Worm (Caenorhabditis elegans): Measurements from ENCODE around the gene acr-23.

acr-23 gene

DNA sequence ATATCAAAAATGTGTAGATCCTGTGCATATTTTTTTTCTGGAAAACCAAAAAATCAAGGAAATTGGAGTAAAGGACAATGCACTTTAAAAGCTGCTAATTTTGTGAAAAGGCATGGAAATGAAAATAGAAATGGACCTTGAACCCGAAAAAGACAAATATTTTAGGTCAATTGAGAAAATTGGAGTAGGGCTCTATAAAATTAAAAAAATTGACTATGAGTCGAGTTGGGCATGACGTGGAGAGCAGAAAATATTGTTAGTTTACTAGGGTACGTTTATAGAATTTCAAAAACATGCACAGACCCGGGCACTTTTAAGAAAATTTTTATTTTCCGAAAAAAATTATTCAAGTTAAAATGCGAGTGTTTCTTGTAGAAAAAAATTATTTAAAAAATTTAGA, at the start of gene acr-23:
Gene acr-23 (minus strand): TSS at position 101 of the 400 bp plus-strand sequence.
- TF ChIP-seq aha-1 (tag) (no peak), nhr-111 (GFP tag; optimal IDR thresholded peaks at IDR 0.05) (no peak), unc-62 (GFP tag; optimal IDR thresholded peaks at IDR 0.05 in 1 of 2) (peak in 1 of 2 experiments; percentile 72), unc-62 (tag; optimal IDR thresholded peaks at IDR 0.05) (no peak)

DNA sequence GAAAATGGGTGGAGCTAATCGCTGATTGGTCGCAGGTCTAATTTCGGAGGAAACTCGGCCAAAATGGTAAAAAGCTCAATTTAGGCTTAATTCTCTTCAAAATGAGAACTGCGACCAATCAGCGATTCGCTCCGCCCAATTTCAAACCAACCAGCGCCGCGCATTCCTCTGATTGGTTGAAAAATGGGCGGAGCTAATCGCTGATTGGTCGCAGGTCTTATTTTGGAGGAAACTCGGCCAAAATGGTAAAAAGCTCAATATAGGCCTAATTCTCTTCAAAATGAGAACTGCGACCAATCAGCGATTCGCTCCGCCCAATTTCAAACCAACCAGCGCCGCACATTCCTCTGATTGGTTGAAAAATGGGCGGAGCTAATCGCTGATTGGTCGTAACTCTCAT, 48.2 kb upstream of the acr-23 start:
- 0 out of 2 replicates have a peak, but pooled peaks have one; percentile 23 for TF ChIP-seq D1046.2 (GFP tag; IDR thresholded peaks at IDR 0.05)

DNA sequence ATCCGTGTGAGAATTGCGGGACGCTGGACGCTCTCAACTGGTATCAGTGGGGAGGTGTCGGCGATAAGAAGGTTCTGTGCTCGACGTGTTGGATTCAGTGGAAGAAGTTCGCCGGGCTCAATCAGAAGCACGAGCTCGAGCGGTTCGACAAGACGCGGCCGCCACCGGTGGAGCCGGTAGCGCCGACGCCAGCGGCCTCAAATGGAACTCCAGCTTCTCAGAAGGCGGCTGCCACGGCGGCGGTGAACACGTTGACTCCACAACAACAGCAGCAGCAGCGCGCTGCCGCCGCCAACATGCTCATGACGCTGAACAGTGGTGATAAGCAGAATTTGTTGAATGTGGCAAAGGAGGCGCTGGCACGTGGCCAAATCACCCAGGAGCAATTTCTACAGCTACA, 47.5 kb upstream of the acr-23 start:
- TF ChIP-seq duxl-1 (tag; optimal IDR thresholded peaks at IDR 0.05; ENCODE audit: poor library complexity), result no peak
- TF ChIP-seq set-16 (GFP tag; IDR thresholded peaks at IDR 0.05), result peak; percentile 95
- TF ChIP-seq saeg-2 (GFP tag; IDR thresholded peaks at IDR 0.05), result 0 out of 2 replicates have a peak, but pooled peaks have one; percentile 11
- TF ChIP-seq mes-2 (tag; optimal IDR thresholded peaks at IDR 0.05; ENCODE audit: poor library complexity, severe bottlenecking), result no peak
- TF ChIP-seq nhr-11 (tag; optimal IDR thresholded peaks at IDR 0.05), result no peak
- TF ChIP-seq dpl-1 (GFP tag; optimal IDR thresholded peaks at IDR 0.05), result no peak
- no peak for TF ChIP-seq lim-7 (GFP tag; IDR thresholded peaks at IDR 0.05)
- no peak for TF ChIP-seq F37D6.2 (tag; optimal IDR thresholded peaks at IDR 0.05)
- no peak for TF ChIP-seq zip-11 (GFP tag; IDR thresholded peaks at IDR 0.05)
- TF ChIP-seq daf-16 (GFP tag; optimal IDR thresholded peaks at IDR 0.05), result no peak
- TF ChIP-seq daf-16 (tag; optimal IDR thresholded peaks at IDR 0.05), result no peak
- TF ChIP-seq D1046.2 (GFP tag; IDR thresholded peaks at IDR 0.05), result 0 out of 2 replicates have a peak, but pooled peaks have one; percentile 15
- no peak for TF ChIP-seq mdt-29 (GFP tag; IDR thresholded peaks at IDR 0.05)
- TF ChIP-seq ceh-44 (GFP tag; IDR thresholded peaks at IDR 0.05), result no peak

DNA sequence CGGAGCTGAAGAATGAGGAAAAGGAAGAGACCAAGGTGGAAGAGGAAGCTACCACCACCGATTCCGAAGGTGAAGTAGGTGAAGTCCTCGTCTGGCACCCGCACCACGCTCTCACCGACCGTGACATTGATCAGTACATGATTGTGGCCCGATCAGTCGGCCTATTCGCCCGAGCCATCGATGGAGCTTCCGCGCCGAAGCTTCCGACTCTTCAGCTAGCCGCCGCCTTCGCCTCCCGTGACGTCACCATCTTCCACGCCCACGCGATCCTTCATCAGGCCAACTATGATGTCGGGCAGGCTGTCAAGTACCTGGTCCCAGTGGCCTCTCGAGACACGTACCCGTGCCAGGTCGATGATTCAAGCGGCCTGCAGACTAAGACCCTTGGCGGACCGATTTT, 46.8 kb upstream of the acr-23 start:
- TF ChIP-seq set-16 (GFP tag; IDR thresholded peaks at IDR 0.05), result peak; percentile 83
- TF ChIP-seq lin-13 (GFP tag; optimal IDR thresholded peaks at IDR 0.05), result no peak
- TF ChIP-seq aha-1 (tag), result peak; percentile 70

DNA sequence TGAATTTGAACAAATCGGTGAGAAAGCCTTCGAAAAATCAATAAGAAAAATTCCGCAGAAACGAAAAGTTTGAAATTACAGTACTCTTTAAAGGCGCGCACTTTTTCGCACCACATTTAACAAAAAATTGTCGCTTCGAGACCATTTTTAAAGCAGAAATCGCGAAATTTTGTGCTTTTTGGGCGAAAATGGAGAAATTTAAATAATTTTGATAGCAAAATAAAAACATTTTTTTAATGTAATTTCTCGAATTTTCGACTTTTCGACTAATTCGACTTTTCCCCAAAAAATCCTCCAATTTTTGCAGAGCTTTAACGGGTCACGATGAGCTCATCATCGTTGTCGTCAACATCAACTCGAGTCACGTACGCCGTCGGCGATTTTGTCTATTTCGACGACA, 45.3 kb upstream of the acr-23 start, which contains the start of gene lin-40:
Gene lin-40 (plus strand): TSS at position 301 of the 400 bp plus-strand sequence.
- no peak for TF ChIP-seq rbr-2 (tag; optimal IDR thresholded peaks at IDR 0.05)
- no peak for TF ChIP-seq ceh-28 (tag; optimal IDR thresholded peaks at IDR 0.05)
- no peak for TF ChIP-seq tra-1 (GFP tag; IDR thresholded peaks at IDR 0.05)
- TF ChIP-seq T26A8.4 (GFP tag; IDR thresholded peaks at IDR 0.05), result no peak
- no peak for TF ChIP-seq unc-39 (tag; optimal IDR thresholded peaks at IDR 0.05)
- no peak for TF ChIP-seq unc-130 (GFP tag; optimal IDR thresholded peaks at IDR 0.05)
- no peak for TF ChIP-seq lim-7 (GFP tag; IDR thresholded peaks at IDR 0.05)
- no peak for TF ChIP-seq nhr-111 (GFP tag; optimal IDR thresholded peaks at IDR 0.05)
- TF ChIP-seq lir-3 (tag; optimal IDR thresholded peaks at IDR 0.05), result no peak
- no peak for TF ChIP-seq ZK337.2 (GFP tag; IDR thresholded peaks at IDR 0.05)
- TF ChIP-seq nhr-25 (tag; optimal IDR thresholded peaks at IDR 0.05; ENCODE audit: borderline replicate concordance, insufficient read depth), result no peak
- TF ChIP-seq mep-1 (tag; optimal IDR thresholded peaks at IDR 0.05), result no peak
- no peak for TF ChIP-seq nhr-6 (tag; optimal IDR thresholded peaks at IDR 0.05)
- TF ChIP-seq pha-4 (GFP tag; IDR thresholded peaks at IDR 0.05), result no peak
- TF ChIP-seq pha-4 (tag; optimal IDR thresholded peaks at IDR 0.05), result no peak
- TF ChIP-seq daf-8 (GFP tag; IDR thresholded peaks at IDR 0.05), result no peak
- no peak for TF ChIP-seq ceh-62 (tag; optimal IDR thresholded peaks at IDR 0.05)
- TF ChIP-seq T20F7.1 (GFP tag; optimal IDR thresholded peaks at IDR 0.05), result no peak
- TF ChIP-seq egl-43 (GFP tag; IDR thresholded peaks at IDR 0.05), result no peak
- no peak for TF ChIP-seq zfp-3 (GFP tag; conservative IDR thresholded peaks at IDR 0.05)
- TF ChIP-seq lin-13 (GFP tag; optimal IDR thresholded peaks at IDR 0.05), result no peak

Measured in whole organism, L4 larva.